Worm (Caenorhabditis elegans) whole organism, late embryonic: Measurements from ENCODE around the gene F36H1.11.

Experiments
- C38D4.7 ChIP-seq: fragments of 200-800 bp; sonication (Bioruptor generic); optimal IDR thresholded peaks from 2 replicates; lab custom pipeline; 2018; ENCODE audit warnings: mild to moderate bottlenecking, missing genetic modification characterization, moderate library complexity, missing compliant biosample characterization
- K02D7.2 ChIP-seq: sonication (generic microtip); optimal IDR thresholded peaks from 2 replicates; lab custom pipeline; 2017; ENCODE audit warnings: mild to moderate bottlenecking, missing genetic modification characterization, missing compliant biosample characterization
- K09A11.1 ChIP-seq: sonication (generic microtip); optimal IDR thresholded peaks from 2 replicates; lab custom pipeline; 2017; ENCODE audit warnings: antibody characterized with exemption, mild to moderate bottlenecking, missing genetic modification characterization, missing compliant biosample characterization; ENCODE audit not compliant: insufficient read depth
- T23F11.4 ChIP-seq: fragments of 200-800 bp; sonication (Bioruptor generic); optimal IDR thresholded peaks from 2 replicates; lab custom pipeline; 2018; ENCODE audit warnings: mild to moderate bottlenecking, missing genetic modification characterization, missing compliant biosample characterization
- ahr-1 ChIP-seq: sonication (generic microtip); optimal IDR thresholded peaks from 2 replicates; lab custom pipeline; 2016; ENCODE audit warnings: missing genetic modification characterization, missing compliant biosample characterization
- ama-1 ChIP-seq: fragments of 150-350 bp; optimal IDR thresholded peaks from 2 replicates; lab custom pipeline; 2014
- ceh-19 ChIP-seq: fragments of 200-800 bp; sonication (Bioruptor generic); optimal IDR thresholded peaks from 2 replicates; lab custom pipeline; 2018; ENCODE audit warnings: mild to moderate bottlenecking, missing genetic modification characterization, missing compliant biosample characterization
- ceh-2 ChIP-seq: sonication (generic microtip); optimal IDR thresholded peaks from 2 replicates; lab custom pipeline; 2016; ENCODE audit warnings: missing genotype, missing genetic modification characterization, missing compliant biosample characterization
- ceh-22 ChIP-seq: sonication (generic microtip); optimal IDR thresholded peaks from 2 replicates; lab custom pipeline; 2017; ENCODE audit warnings: missing biosample characterization, missing genetic modification characterization
- ceh-24 ChIP-seq: sonication (generic microtip); optimal IDR thresholded peaks from 2 replicates; lab custom pipeline; 2016; ENCODE audit warnings: mild to moderate bottlenecking, missing genetic modification characterization, missing compliant biosample characterization
- ceh-31 ChIP-seq: sonication (generic microtip); optimal IDR thresholded peaks from 2 replicates; lab custom pipeline; 2016; ENCODE audit warnings: missing genetic modification characterization, missing compliant biosample characterization
- ceh-34 ChIP-seq: sonication (generic microtip); optimal IDR thresholded peaks from 2 replicates; lab custom pipeline; 2016; ENCODE audit warnings: mild to moderate bottlenecking, missing genetic modification characterization, missing compliant biosample characterization
- ceh-45 ChIP-seq: fragments of 200-800 bp; sonication (Bioruptor generic); IDR thresholded peaks from 2 replicates; pipeline ENCODE4 v1.3.6; 2022; ENCODE audit warnings: missing genetic modification reagents, missing genetic modification characterization, missing compliant biosample characterization
- ceh-48 ChIP-seq: sonication (generic microtip); optimal IDR thresholded peaks from 2 replicates; lab custom pipeline; 2016; ENCODE audit warnings: missing genetic modification characterization, inconsistent platforms, missing compliant biosample characterization
- ceh-9 ChIP-seq: sonication (generic microtip); optimal IDR thresholded peaks from 2 replicates; lab custom pipeline; 2016; ENCODE audit warnings: mild to moderate bottlenecking, missing genetic modification characterization, inconsistent platforms, missing compliant biosample characterization
- che-1 ChIP-seq: sonication (generic microtip); optimal IDR thresholded peaks from 2 replicates; lab custom pipeline; 2016; ENCODE audit warnings: mild to moderate bottlenecking, missing genetic modification characterization, missing compliant biosample characterization
- dmd-4 ChIP-seq: sonication (generic microtip); optimal IDR thresholded peaks from 2 replicates; lab custom pipeline; 2016; ENCODE audit warnings: borderline replicate concordance, missing genetic modification characterization, missing compliant biosample characterization
- dve-1 ChIP-seq: sonication (generic microtip); optimal IDR thresholded peaks from 2 replicates; lab custom pipeline; 2017; ENCODE audit warnings: antibody characterized with exemption, mild to moderate bottlenecking, missing genetic modification characterization, missing compliant biosample characterization
- elt-2 ChIP-seq: sonication (generic microtip); optimal IDR thresholded peaks from 2 replicates; lab custom pipeline; 2016; ENCODE audit warnings: missing genetic modification reagents, missing genetic modification characterization, missing compliant biosample characterization
- elt-4 ChIP-seq: sonication (generic microtip); optimal IDR thresholded peaks from 2 replicates; lab custom pipeline; 2016; ENCODE audit warnings: missing genetic modification characterization, missing compliant biosample characterization
- ets-4 ChIP-seq: sonication (generic microtip); optimal IDR thresholded peaks from 2 replicates; lab custom pipeline; 2016; ENCODE audit warnings: missing genetic modification characterization, missing compliant biosample characterization
- fax-1 ChIP-seq: sonication (generic microtip); optimal IDR thresholded peaks from 2 replicates; lab custom pipeline; 2016; ENCODE audit warnings: missing genotype, missing genetic modification characterization, missing compliant biosample characterization
- fkh-6 ChIP-seq: sonication (generic microtip); optimal IDR thresholded peaks from 2 replicates; lab custom pipeline; 2016; ENCODE audit warnings: missing genetic modification characterization, missing compliant biosample characterization
- hlh-13 ChIP-seq: fragments of 200-800 bp; sonication (Bioruptor generic); optimal IDR thresholded peaks from 2 replicates; lab custom pipeline; 2018; ENCODE audit warnings: mild to moderate bottlenecking, missing genetic modification characterization, missing compliant biosample characterization
- hlh-15 ChIP-seq: sonication (generic microtip); optimal IDR thresholded peaks from 2 replicates; lab custom pipeline; 2016; ENCODE audit warnings: missing genetic modification characterization, missing compliant biosample characterization
- hlh-30 ChIP-seq: sonication (generic microtip); optimal IDR thresholded peaks from 2 replicates; lab custom pipeline; 2017; ENCODE audit warnings: antibody characterized with exemption, missing genetic modification characterization, missing compliant biosample characterization; ENCODE audit not compliant: insufficient read depth
- hlh-6 ChIP-seq: sonication (generic microtip); optimal IDR thresholded peaks from 2 replicates; lab custom pipeline; 2016; ENCODE audit warnings: missing genotype, missing genetic modification characterization, missing compliant biosample characterization
- hlh-8 ChIP-seq: sonication (generic microtip); optimal IDR thresholded peaks from 2 replicates; lab custom pipeline; 2016; ENCODE audit warnings: missing genotype, missing genetic modification characterization, missing compliant biosample characterization
- lin-11 ChIP-seq: fragments of 200-800 bp; sonication (Bioruptor generic); optimal IDR thresholded peaks from 2 replicates; lab custom pipeline; 2018; ENCODE audit warnings: mild to moderate bottlenecking, missing genetic modification characterization, missing compliant biosample characterization
- madf-2 ChIP-seq: sonication (generic microtip); optimal IDR thresholded peaks from 2 replicates; lab custom pipeline; 2017; ENCODE audit warnings: missing genetic modification characterization, missing compliant biosample characterization
- mec-3 ChIP-seq: sonication (generic microtip); optimal IDR thresholded peaks from 2 replicates; lab custom pipeline; 2016; ENCODE audit warnings: borderline replicate concordance, missing genetic modification characterization, missing compliant biosample characterization
- nfya-1 ChIP-seq: sonication (generic microtip); optimal IDR thresholded peaks from 2 replicates; lab custom pipeline; 2017; ENCODE audit warnings: missing genetic modification characterization, mild to moderate bottlenecking, missing compliant biosample characterization, antibody characterized with exemption, moderate library complexity
- nhr-232 ChIP-seq: sonication (generic microtip); optimal IDR thresholded peaks from 2 replicates; lab custom pipeline; 2016; ENCODE audit warnings: missing genetic modification characterization, missing compliant biosample characterization
- pag-3 ChIP-seq: sonication (generic microtip); optimal IDR thresholded peaks from 2 replicates; lab custom pipeline; 2016; ENCODE audit warnings: missing compliant biosample characterization, missing genetic modification characterization, borderline replicate concordance
- pha-2 ChIP-seq: sonication (generic microtip); optimal IDR thresholded peaks from 2 replicates; lab custom pipeline; 2017; ENCODE audit warnings: mild to moderate bottlenecking, missing genetic modification characterization, missing compliant biosample characterization
- pqm-1 ChIP-seq: sonication (generic microtip); optimal IDR thresholded peaks from 2 replicates; lab custom pipeline; 2016; ENCODE audit warnings: missing genetic modification characterization, missing compliant biosample characterization
- ref-2 ChIP-seq: sonication (generic microtip); optimal IDR thresholded peaks from 2 replicates; lab custom pipeline; 2016; ENCODE audit warnings: missing genetic modification characterization, missing compliant biosample characterization
- rnt-1 ChIP-seq: sonication (generic microtip); optimal IDR thresholded peaks from 2 replicates; lab custom pipeline; 2016; ENCODE audit warnings: missing genetic modification characterization, missing compliant biosample characterization
- sox-2 ChIP-seq: fragments of 200-800 bp; sonication (Bioruptor generic); IDR thresholded peaks from 2 replicates; pipeline ENCODE4 v1.3.6; 2022; ENCODE audit warnings: missing genetic modification reagents, missing genetic modification characterization, missing compliant biosample characterization
- sox-4 ChIP-seq: sonication (generic microtip); optimal IDR thresholded peaks from 2 replicates; lab custom pipeline; 2017; ENCODE audit warnings: mild to moderate bottlenecking, missing genetic modification characterization, inconsistent platforms, missing compliant biosample characterization
- syd-9 ChIP-seq: sonication (generic microtip); optimal IDR thresholded peaks from 2 replicates; lab custom pipeline; 2016; ENCODE audit warnings: mild to moderate bottlenecking, missing genetic modification characterization, moderate library complexity, missing compliant biosample characterization
- tbx-2 ChIP-seq: sonication (generic microtip); optimal IDR thresholded peaks from 2 replicates; lab custom pipeline; 2016; ENCODE audit warnings: missing genetic modification characterization, missing compliant biosample characterization
- ttx-3 ChIP-seq: sonication (generic microtip); optimal IDR thresholded peaks from 2 replicates; lab custom pipeline; 2016; ENCODE audit warnings: missing genetic modification reagents, missing genetic modification characterization, missing compliant biosample characterization
- unc-3 ChIP-seq, 2 experiments: fragments of 200-800 bp in 1 of 2; sonication (Bioruptor generic) in 1 of 2; sonication (generic microtip) in 1 of 2; conservative IDR thresholded peaks in 1 of 2; optimal IDR thresholded peaks in 1 of 2; 2 replicates each; pipeline versions ENCODE4 v1.3.6 to Lab custom; 2016 to 2022; ENCODE audit warnings: missing compliant biosample characterization in 2 of 2, missing genetic modification characterization in 2 of 2, missing genetic modification reagents in 1 of 2
- unc-55 ChIP-seq: sonication (generic microtip); optimal IDR thresholded peaks from 2 replicates; lab custom pipeline; 2017; ENCODE audit warnings: missing biosample characterization, missing genetic modification reagents, missing genetic modification characterization
- ztf-16 ChIP-seq: sonication (generic microtip); optimal IDR thresholded peaks from 2 replicates; lab custom pipeline; 2017; ENCODE audit warnings: missing genetic modification characterization, missing compliant biosample characterization

F36H1.11 gene

DNA sequence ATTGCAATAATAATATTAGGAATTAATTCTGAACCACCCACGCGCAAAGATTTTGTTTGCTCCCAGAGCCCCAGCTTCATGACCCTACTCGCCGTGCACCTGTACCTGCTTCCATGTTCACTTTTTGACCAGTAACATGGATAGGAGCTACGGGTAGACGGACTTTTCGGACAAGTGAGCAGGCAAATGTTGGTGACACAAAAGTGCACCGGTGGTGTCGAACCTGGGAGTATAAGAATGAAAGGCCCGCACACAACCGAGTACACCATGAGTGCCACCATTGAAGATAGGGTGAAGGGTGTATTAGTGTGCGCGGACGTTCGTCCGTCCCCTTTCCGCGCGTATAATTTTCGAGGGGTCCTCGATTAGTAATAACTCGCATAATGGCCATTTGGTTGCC lies 23.0 kb upstream of the F36H1.11 start (continued):
- peak; percentile 97 for TF ChIP-seq dmd-4 (tag; lab: Kevin White, UChicago)
- TF ChIP-seq pqm-1 (tag; lab: Kevin White, UChicago), result peak; percentile 77
- peak; percentile 96 for TF ChIP-seq fkh-6 (tag; lab: Kevin White, UChicago)
- TF ChIP-seq ceh-19 (GFP tag; lab: Kevin White, UChicago), result peak; percentile 98
- peak; percentile 98 for TF ChIP-seq nhr-232 (tag; lab: Kevin White, UChicago)
- TF ChIP-seq ceh-34 (tag; lab: Kevin White, UChicago), result peak; percentile 98
- TF ChIP-seq ceh-48 (tag; lab: Kevin White, UChicago), result peak; percentile 97
- TF ChIP-seq tbx-2, result peak; percentile 98
- TF ChIP-seq elt-4 (tag; lab: Kevin White, UChicago), result peak; percentile 72
- peak; percentile 92 for TF ChIP-seq mec-3
- peak; percentile 97 for TF ChIP-seq ttx-3 (tag; lab: Kevin White, UChicago)
- peak; percentile 97 for TF ChIP-seq ahr-1 (tag; lab: Kevin White, UChicago)
- peak; percentile 97 for TF ChIP-seq syd-9 (tag; lab: Kevin White, UChicago)
- TF ChIP-seq pag-3 (tag; lab: Kevin White, UChicago), result peak; percentile 91
- TF ChIP-seq hlh-8 (tag; lab: Kevin White, UChicago), result peak; percentile 96
- TF ChIP-seq hlh-13 (GFP tag; lab: Kevin White, UChicago), result peak; percentile 98
- TF ChIP-seq unc-3 (GFP tag; conservative IDR thresholded peaks at IDR 0.05; lab: Robert Waterston, UW), result peak; percentile 94
- peak; percentile 96 for TF ChIP-seq unc-3 (tag; optimal IDR thresholded peaks at IDR 0.05; lab: Kevin White, UChicago)
- TF ChIP-seq hlh-30 (tag; lab: Kevin White, UChicago), result peak; percentile 80
- TF ChIP-seq lin-11 (tag; lab: Kevin White, UChicago), result peak; percentile 95
- TF ChIP-seq ceh-45 (GFP tag; lab: Robert Waterston, UW), result peak; percentile 97
- TF ChIP-seq nfya-1 (tag; lab: Kevin White, UChicago), result peak; percentile 84
- TF ChIP-seq ceh-24, result peak; percentile 92
- peak; percentile 97 for TF ChIP-seq sox-4
- TF ChIP-seq K02D7.2 (tag; lab: Kevin White, UChicago), result peak; percentile 98
- TF ChIP-seq hlh-15, result peak; percentile 91
- TF ChIP-seq, all 69 proteins: peak for 65

DNA sequence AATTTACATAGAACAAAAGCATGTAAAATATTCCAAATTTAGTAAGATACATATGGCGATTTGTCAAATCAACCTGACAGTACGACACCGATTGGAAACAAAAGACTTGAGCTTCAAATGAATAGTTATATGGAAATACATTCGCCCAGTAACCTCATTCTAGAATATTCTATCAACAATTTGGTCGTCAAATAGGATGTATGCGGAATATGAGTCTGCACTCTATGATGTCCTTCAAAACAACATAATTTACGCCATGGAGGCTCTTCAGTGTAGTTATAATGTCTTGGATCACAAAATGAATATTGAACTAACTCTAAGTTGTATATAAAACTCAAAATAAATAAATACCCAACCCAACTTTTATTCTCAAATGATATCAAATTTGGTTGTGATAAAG lies 22.3 kb upstream of the F36H1.11 start:
- TF ChIP-seq che-1 (tag; lab: Kevin White, UChicago) (no peak), unc-55 (GFP tag; lab: Kevin White, UChicago) (peak; percentile 6)

DNA sequence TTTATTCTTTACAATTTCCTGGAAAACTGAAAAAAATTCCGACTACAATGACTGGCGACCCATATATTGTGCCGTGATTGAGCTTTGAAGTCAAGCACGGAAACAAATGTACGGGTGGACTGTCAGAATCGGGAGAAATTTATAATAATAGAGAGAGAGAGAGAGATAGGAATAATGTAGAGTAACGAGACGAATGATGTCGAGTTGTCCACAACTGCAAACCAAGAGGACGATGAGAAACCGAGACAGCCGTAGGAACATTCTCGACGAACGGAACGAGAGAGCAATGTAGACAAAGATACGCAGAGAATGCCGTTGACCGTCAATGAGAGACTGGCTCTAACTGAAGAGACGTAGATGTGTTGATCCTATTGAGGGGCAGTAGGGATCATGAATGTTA lies 21.4 kb upstream of the F36H1.11 start:
- peak; percentile 69 for TF ChIP-seq ama-1 (lab: Kevin White, UChicago)
- peak; percentile 68 for TF ChIP-seq rnt-1 (tag; lab: Kevin White, UChicago)
- no peak for TF ChIP-seq ceh-9 (tag; lab: Kevin White, UChicago)
- peak; percentile 37 for TF ChIP-seq K09A11.1
- no peak for TF ChIP-seq unc-3 (GFP tag; conservative IDR thresholded peaks at IDR 0.05; lab: Robert Waterston, UW)
- TF ChIP-seq unc-3 (tag; optimal IDR thresholded peaks at IDR 0.05; lab: Kevin White, UChicago), result no peak
- TF ChIP-seq syd-9 (tag; lab: Kevin White, UChicago), result peak; percentile 27
- no peak for TF ChIP-seq elt-4 (tag; lab: Kevin White, UChicago)
- TF ChIP-seq ets-4 (tag; lab: Kevin White, UChicago), result peak; percentile 33
- no peak for TF ChIP-seq ceh-48 (tag; lab: Kevin White, UChicago)
- no peak for TF ChIP-seq madf-2 (tag; lab: Kevin White, UChicago)
- no peak for TF ChIP-seq C38D4.7 (GFP tag; lab: Kevin White, UChicago)
- TF ChIP-seq ref-2, result peak; percentile 66
- TF ChIP-seq ceh-31 (tag; lab: Kevin White, UChicago), result peak; percentile 79
- TF ChIP-seq hlh-15, result no peak
- peak; percentile 26 for TF ChIP-seq hlh-30 (tag; lab: Kevin White, UChicago)
- TF ChIP-seq hlh-8 (tag; lab: Kevin White, UChicago), result no peak
- peak; percentile 53 for TF ChIP-seq tbx-2
- TF ChIP-seq ztf-16 (tag; lab: Kevin White, UChicago), result peak; percentile 30
- peak; percentile 11 for TF ChIP-seq T23F11.4 (GFP tag; lab: Kevin White, UChicago)
- TF ChIP-seq ceh-2 (tag; lab: Kevin White, UChicago), result peak; percentile 26
- TF ChIP-seq dve-1 (tag; lab: Kevin White, UChicago), result peak; percentile 6
- peak; percentile 21 for TF ChIP-seq elt-2 (tag; lab: Kevin White, UChicago)
- no peak for TF ChIP-seq hlh-6 (tag; lab: Kevin White, UChicago)
- no peak for TF ChIP-seq pha-2 (tag; lab: Kevin White, UChicago)
- peak; percentile 92 for TF ChIP-seq unc-55 (GFP tag; lab: Kevin White, UChicago)
- peak; percentile 42 for TF ChIP-seq fax-1 (tag; lab: Kevin White, UChicago)
- no peak for TF ChIP-seq ceh-22 (tag; lab: Kevin White, UChicago)
- TF ChIP-seq sox-2 (GFP tag; lab: Robert Waterston, UW), result 0 out of 2 replicates have a peak, but pooled peaks have one; percentile 23
- peak; percentile 51 for TF ChIP-seq ceh-34 (tag; lab: Kevin White, UChicago)
- TF ChIP-seq ceh-24, result no peak
- no peak for TF ChIP-seq che-1 (tag; lab: Kevin White, UChicago)
